Worm (Caenorhabditis elegans) whole organism, late embryonic: ENCODE measurements around the gene hpo-39.
A peak's percentile ranks its signal among the peaks of the same experiment; 100 is the strongest.

Experiments
- ahr-1 ChIP-seq: sonication (generic microtip); optimal IDR thresholded peaks from 2 replicates; lab custom pipeline; 2016; ENCODE audit warnings: missing genetic modification characterization, missing compliant biosample characterization
- ceh-22 ChIP-seq: sonication (generic microtip); optimal IDR thresholded peaks from 2 replicates; lab custom pipeline; 2017; ENCODE audit warnings: missing biosample characterization, missing genetic modification characterization
- dve-1 ChIP-seq: sonication (generic microtip); optimal IDR thresholded peaks from 2 replicates; lab custom pipeline; 2017; ENCODE audit warnings: antibody characterized with exemption, mild to moderate bottlenecking, missing genetic modification characterization, missing compliant biosample characterization
- elt-2 ChIP-seq: sonication (generic microtip); optimal IDR thresholded peaks from 2 replicates; lab custom pipeline; 2016; ENCODE audit warnings: missing genetic modification reagents, missing genetic modification characterization, missing compliant biosample characterization
- hlh-30 ChIP-seq: sonication (generic microtip); optimal IDR thresholded peaks from 2 replicates; lab custom pipeline; 2017; ENCODE audit warnings: antibody characterized with exemption, missing genetic modification characterization, missing compliant biosample characterization; ENCODE audit not compliant: insufficient read depth
- lin-11 ChIP-seq: fragments of 200-800 bp; sonication (Bioruptor generic); optimal IDR thresholded peaks from 2 replicates; lab custom pipeline; 2018; ENCODE audit warnings: mild to moderate bottlenecking, missing genetic modification characterization, missing compliant biosample characterization
- nfya-1 ChIP-seq: sonication (generic microtip); optimal IDR thresholded peaks from 2 replicates; lab custom pipeline; 2017; ENCODE audit warnings: missing genetic modification characterization, mild to moderate bottlenecking, missing compliant biosample characterization, antibody characterized with exemption, moderate library complexity
- pha-4 ChIP-seq: fragments of 150-350 bp; optimal IDR thresholded peaks from 2 replicates; lab custom pipeline; 2018; ENCODE audit warnings: missing biosample characterization, missing genetic modification reagents, missing genetic modification characterization
- pqm-1 ChIP-seq: sonication (generic microtip); optimal IDR thresholded peaks from 2 replicates; lab custom pipeline; 2016; ENCODE audit warnings: missing genetic modification characterization, missing compliant biosample characterization
- tbx-2 ChIP-seq: sonication (generic microtip); optimal IDR thresholded peaks from 2 replicates; lab custom pipeline; 2016; ENCODE audit warnings: missing genetic modification characterization, missing compliant biosample characterization
- unc-3 ChIP-seq, 2 experiments: fragments of 200-800 bp in 1 of 2; sonication (Bioruptor generic) in 1 of 2; sonication (generic microtip) in 1 of 2; conservative IDR thresholded peaks in 1 of 2; optimal IDR thresholded peaks in 1 of 2; 2 replicates each; pipeline versions ENCODE4 v1.3.6 to Lab custom; 2016 to 2022; ENCODE audit warnings: missing compliant biosample characterization in 2 of 2, missing genetic modification characterization in 2 of 2, missing genetic modification reagents in 1 of 2

ce11 chrV:4571997-4572396, 1.7 kb downstream of the hpo-39 start:
- TF ChIP-seq ahr-1 (tag; lab: Kevin White, UChicago) (no peak), lin-11 (no peak), pqm-1 (tag; lab: Kevin White, UChicago) (no peak), nfya-1 (tag; lab: Kevin White, UChicago) (peak; percentile 98), unc-3 (GFP tag; conservative IDR thresholded peaks at IDR 0.05; lab: Robert Waterston, UW) (no peak), unc-3 (tag; optimal IDR thresholded peaks at IDR 0.05; lab: Kevin White, UChicago) (no peak), hlh-30 (tag; lab: Kevin White, UChicago) (no peak), tbx-2 (tag; lab: Kevin White, UChicago) (no peak), elt-2 (tag; lab: Kevin White, UChicago) (no peak), dve-1 (tag; lab: Kevin White, UChicago) (no peak), pha-4 (no peak), ceh-22 (tag; lab: Kevin White, UChicago) (no peak)
